Fruit fly (Drosophila melanogaster): ENCODE results near the gene disco-r.

DNA sequence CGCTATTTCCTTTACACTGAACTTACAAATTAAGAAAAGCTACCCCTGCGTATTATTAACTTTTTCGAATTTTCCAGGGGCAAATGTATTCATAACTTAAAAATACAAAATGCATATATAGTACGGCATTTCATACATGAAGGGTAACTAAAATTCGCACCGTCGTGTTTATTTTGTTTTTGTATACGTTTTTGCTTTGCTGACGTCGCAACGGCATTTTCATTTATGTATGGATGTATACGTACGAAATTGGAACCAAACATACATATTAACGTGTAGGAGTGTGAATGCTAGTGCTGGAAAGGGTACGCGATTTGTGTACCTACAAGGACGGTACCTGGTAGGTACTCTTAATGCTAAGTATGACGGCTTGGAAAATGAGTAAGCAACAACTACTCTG is 76.6 kb downstream of the disco-r start:
- TF ChIP-seq sv (GFP tag; optimal IDR thresholded peaks at IDR 0.05) (no peak), Abd-B (GFP tag; optimal IDR thresholded peaks at IDR 0.05) (no peak)
